Worm (Caenorhabditis elegans) whole organism, L4 larva: ENCODE measurements around the gene rnh-1.1.

Experiments used
- F26F4.8 ChIP-seq: fragments of 200-800 bp; sonication (Bioruptor generic); conservative IDR thresholded peaks from 2 replicates; pipeline ENCODE4 v1.3.6; 2022; ENCODE audit warnings: missing genetic modification characterization, missing compliant biosample characterization
- F37D6.2 ChIP-seq: sonication (generic microtip); optimal IDR thresholded peaks from 2 replicates; lab custom pipeline; 2016; ENCODE audit warnings: mild to moderate bottlenecking, missing genetic modification characterization, missing compliant biosample characterization
- R02D3.7 ChIP-seq: fragments of 150-350 bp; sonication (generic microtip); optimal IDR thresholded peaks from 3 replicates; lab custom pipeline; 2014; ENCODE audit warnings: missing biosample characterization, missing genetic modification characterization
- Y48G9A.11 ChIP-seq: fragments of 200-800 bp; sonication (Bioruptor generic); IDR thresholded peaks from 2 replicates; pipeline ENCODE4 v1.3.6; 2022; ENCODE audit warnings: missing genetic modification reagents, missing genetic modification characterization, missing compliant biosample characterization
- Y5F2A.4 ChIP-seq: fragments of 200-800 bp; sonication (Bioruptor generic); optimal IDR thresholded peaks from 2 replicates; lab custom pipeline; 2018; ENCODE audit warnings: mild to moderate bottlenecking, missing genetic modification characterization, missing compliant biosample characterization
- Y75B8A.6 ChIP-seq: fragments of 200-800 bp; sonication (Bioruptor generic); IDR thresholded peaks from 2 replicates; pipeline ENCODE4 v1.3.6; 2022; ENCODE audit warnings: missing genetic modification reagents, missing genetic modification characterization, missing compliant biosample characterization
- ZK337.2 ChIP-seq: fragments of 200-800 bp; sonication (Bioruptor generic); IDR thresholded peaks from 2 replicates; pipeline ENCODE4 v1.3.6; 2022; ENCODE audit warnings: missing genetic modification reagents, missing genetic modification characterization, missing compliant biosample characterization
- ZK546.5 ChIP-seq, 2 experiments: sonication (generic microtip); optimal IDR thresholded peaks; 2 replicates each; lab custom pipeline; 2017; ENCODE audit warnings: missing biosample characterization in 2 of 2, missing genetic modification characterization in 2 of 2
- aha-1 ChIP-seq: fragments of 150-350 bp; peaks from one replicate; lab custom pipeline; 2014; ENCODE audit warnings: missing biosample characterization, missing genetic modification characterization
- arid-1 ChIP-seq: fragments of 200-800 bp; sonication (Bioruptor generic); conservative IDR thresholded peaks from 2 replicates; pipeline ENCODE4 v1.3.6; 2022; ENCODE audit warnings: missing genetic modification reagents, missing genetic modification characterization, missing compliant biosample characterization
- ceh-28 ChIP-seq: fragments of 150-350 bp; optimal IDR thresholded peaks from 2 replicates; lab custom pipeline; 2014; ENCODE audit warnings: missing biosample characterization, missing genetic modification reagents, missing genetic modification characterization
- ceh-32 ChIP-seq: sonication (generic microtip); optimal IDR thresholded peaks from 2 replicates; lab custom pipeline; 2016; ENCODE audit warnings: mild to moderate bottlenecking, missing genetic modification characterization, missing compliant biosample characterization; ENCODE audit not compliant: poor library complexity
- ceh-62 ChIP-seq: sonication (generic microtip); optimal IDR thresholded peaks from 2 replicates; lab custom pipeline; 2017; ENCODE audit warnings: missing biosample characterization, missing genetic modification characterization
- ceh-82 ChIP-seq: sonication (generic microtip); optimal IDR thresholded peaks from 2 replicates; lab custom pipeline; 2017; ENCODE audit warnings: missing biosample characterization, missing genetic modification characterization
- ces-1 ChIP-seq: fragments of 150-350 bp; sonication (generic microtip); optimal IDR thresholded peaks from 4 replicates; lab custom pipeline; 2014; ENCODE audit warnings: missing biosample characterization, missing genetic modification reagents, missing genetic modification characterization
- ctbp-1 ChIP-seq: fragments of 200-800 bp; sonication (Bioruptor generic); IDR thresholded peaks from 2 replicates; pipeline ENCODE4 v1.3.6; 2022; ENCODE audit warnings: missing genetic modification reagents, missing genetic modification characterization, missing compliant biosample characterization
- daf-8 ChIP-seq: fragments of 200-800 bp; sonication (Bioruptor generic); IDR thresholded peaks from 2 replicates; pipeline ENCODE4 v1.3.6; 2022; ENCODE audit warnings: missing genetic modification characterization, missing compliant biosample characterization
- dmd-8 ChIP-seq: fragments of 200-800 bp; sonication (Bioruptor generic); IDR thresholded peaks from 2 replicates; pipeline ENCODE4 v1.3.6; 2022; ENCODE audit warnings: missing genetic modification characterization, missing compliant biosample characterization
- dmd-9 ChIP-seq: fragments of 200-800 bp; sonication (Bioruptor generic); IDR thresholded peaks from 2 replicates; pipeline ENCODE4 v1.3.6; 2022; ENCODE audit warnings: missing genetic modification reagents, missing genetic modification characterization, missing compliant biosample characterization
- duxl-1 ChIP-seq: sonication (generic microtip); optimal IDR thresholded peaks from 2 replicates; lab custom pipeline; 2016; ENCODE audit warnings: mild to moderate bottlenecking, missing genetic modification characterization, moderate library complexity, missing compliant biosample characterization; ENCODE audit not compliant: poor library complexity
- dve-1 ChIP-seq: sonication (generic microtip); optimal IDR thresholded peaks from 2 replicates; lab custom pipeline; 2017; ENCODE audit warnings: antibody characterized with exemption, mild to moderate bottlenecking, missing genetic modification characterization, missing compliant biosample characterization; ENCODE audit not compliant: insufficient read depth
- egl-43 ChIP-seq: fragments of 200-800 bp; sonication (Bioruptor generic); IDR thresholded peaks from 2 replicates; pipeline ENCODE4 v1.3.6; 2022; ENCODE audit warnings: missing genetic modification reagents, missing genetic modification characterization, missing compliant biosample characterization
- fos-1 ChIP-seq: fragments of 150-350 bp; optimal IDR thresholded peaks from 2 replicates; lab custom pipeline; 2014; ENCODE audit warnings: missing biosample characterization, missing genetic modification characterization
- hlh-11 ChIP-seq: fragments of 200-800 bp; sonication (Bioruptor generic); optimal IDR thresholded peaks from 2 replicates; lab custom pipeline; 2018; ENCODE audit warnings: mild to moderate bottlenecking, missing genetic modification characterization, missing compliant biosample characterization
- hmg-1.1 ChIP-seq: fragments of 200-800 bp; sonication (Bioruptor generic); IDR thresholded peaks from 2 replicates; pipeline ENCODE4 v1.3.6; 2022; ENCODE audit warnings: missing genetic modification reagents, missing genetic modification characterization, missing compliant biosample characterization
- lin-1 ChIP-seq: fragments of 200-800 bp; sonication (Bioruptor generic); IDR thresholded peaks from 2 replicates; pipeline ENCODE4 v1.3.6; 2022; ENCODE audit warnings: missing genetic modification reagents, missing genetic modification characterization, missing compliant biosample characterization
- lin-15B ChIP-seq: fragments of 150-350 bp; sonication (generic microtip); optimal IDR thresholded peaks from 3 replicates; lab custom pipeline; 2014; ENCODE audit warnings: missing biosample characterization, missing genetic modification characterization
- lin-29 ChIP-seq: fragments of 200-800 bp; sonication (Bioruptor generic); IDR thresholded peaks from 2 replicates; pipeline ENCODE4 v1.3.6; 2022; ENCODE audit warnings: missing genetic modification reagents, missing genetic modification characterization, missing compliant biosample characterization
- lir-3 ChIP-seq: sonication (generic microtip); optimal IDR thresholded peaks from 2 replicates; lab custom pipeline; 2016; ENCODE audit warnings: mild to moderate bottlenecking, missing genetic modification characterization, missing compliant biosample characterization
- madf-5 ChIP-seq, 2 experiments: fragments of 200-800 bp; sonication (Bioruptor generic); IDR thresholded peaks; 2 replicates each; pipeline ENCODE4 v1.3.6; 2022; ENCODE audit warnings: missing compliant biosample characterization in 2 of 2, missing genetic modification characterization in 2 of 2
- mxl-2 ChIP-seq: fragments of 200-800 bp; sonication (Bioruptor generic); conservative IDR thresholded peaks from 2 replicates; pipeline ENCODE4 v1.3.6; 2022; ENCODE audit warnings: missing genetic modification reagents, missing genetic modification characterization, missing compliant biosample characterization
- nhr-237 ChIP-seq: sonication (generic microtip); optimal IDR thresholded peaks from 2 replicates; lab custom pipeline; 2017; ENCODE audit warnings: missing biosample characterization, missing genetic modification characterization
- nhr-41 ChIP-seq: fragments of 200-800 bp; sonication (Bioruptor generic); IDR thresholded peaks from 2 replicates; pipeline ENCODE4 v1.3.6; 2022; ENCODE audit warnings: missing genetic modification reagents, missing genetic modification characterization, missing compliant biosample characterization
- nhr-48 ChIP-seq: sonication (generic microtip); optimal IDR thresholded peaks from 2 replicates; lab custom pipeline; 2016; ENCODE audit warnings: mild to moderate bottlenecking, missing genetic modification characterization, missing compliant biosample characterization
- nhr-76 ChIP-seq: fragments of 150-350 bp; optimal IDR thresholded peaks from 2 replicates; lab custom pipeline; 2014; ENCODE audit warnings: missing biosample characterization, missing genetic modification characterization
- nhr-77 ChIP-seq: fragments of 150-350 bp; optimal IDR thresholded peaks from 2 replicates; lab custom pipeline; 2014; ENCODE audit warnings: missing biosample characterization, missing genetic modification characterization
- pha-4 ChIP-seq, 2 experiments: fragments of 150-350 bp in 1 of 2; fragments of 200-800 bp in 1 of 2; sonication (Bioruptor generic) in 1 of 2; IDR thresholded peaks in 1 of 2; optimal IDR thresholded peaks in 1 of 2; 2 replicates each; pipeline versions ENCODE4 v1.3.6 to Lab custom; 2014 to 2022; ENCODE audit warnings: missing genetic modification characterization in 2 of 2, missing genetic modification reagents in 2 of 2, missing biosample characterization in 1 of 2, missing compliant biosample characterization in 1 of 2
- saeg-2 ChIP-seq: fragments of 200-800 bp; sonication (Bioruptor generic); IDR thresholded peaks from 2 replicates; pipeline ENCODE4 v1.3.6; 2022; ENCODE audit warnings: missing genetic modification reagents, missing genetic modification characterization, missing compliant biosample characterization
- sdz-12 ChIP-seq: fragments of 200-800 bp; sonication (Bioruptor generic); optimal IDR thresholded peaks from 2 replicates; lab custom pipeline; 2018; ENCODE audit warnings: mild to moderate bottlenecking, missing genetic modification characterization, missing compliant biosample characterization
- set-16 ChIP-seq: fragments of 200-800 bp; sonication (Bioruptor generic); IDR thresholded peaks from 2 replicates; pipeline ENCODE4 v1.3.6; 2022; ENCODE audit warnings: missing genetic modification reagents, missing genetic modification characterization, missing compliant biosample characterization
- snpc-4 ChIP-seq: fragments of 150-350 bp; optimal IDR thresholded peaks from 2 replicates; lab custom pipeline; 2014; ENCODE audit warnings: missing biosample characterization, missing genetic modification characterization
- spr-3 ChIP-seq: fragments of 200-800 bp; sonication (Bioruptor generic); optimal IDR thresholded peaks from 2 replicates; lab custom pipeline; 2018; ENCODE audit warnings: mild to moderate bottlenecking, missing genetic modification characterization, missing compliant biosample characterization
- tra-1 ChIP-seq: fragments of 200-800 bp; sonication (Bioruptor generic); IDR thresholded peaks from 2 replicates; pipeline ENCODE4 v1.3.6; 2022; ENCODE audit warnings: missing genetic modification reagents, missing genetic modification characterization, missing compliant biosample characterization
- unc-39 ChIP-seq: sonication (generic microtip); optimal IDR thresholded peaks from 2 replicates; lab custom pipeline; 2017; ENCODE audit warnings: missing biosample characterization, missing genetic modification characterization
- unc-62 ChIP-seq, 3 experiments: fragments of 150-350 bp in 1 of 3; sonication (generic microtip); optimal IDR thresholded peaks in 2 of 3; peaks in 1 of 3; 1 replicate in 1 of 3; 2 replicates in 2 of 3; lab custom pipeline; 2014 to 2017; ENCODE audit warnings: missing biosample characterization in 3 of 3, missing genetic modification characterization in 3 of 3, missing genetic modification reagents in 3 of 3, missing genotype in 1 of 3
- vab-7 ChIP-seq: fragments of 200-800 bp; sonication (Bioruptor generic); IDR thresholded peaks from 2 replicates; pipeline ENCODE4 v1.3.6; 2022; ENCODE audit warnings: missing genetic modification reagents, missing genetic modification characterization, missing compliant biosample characterization
- zag-1 ChIP-seq: fragments of 150-350 bp; optimal IDR thresholded peaks from 2 replicates; lab custom pipeline; 2014; ENCODE audit warnings: missing biosample characterization, missing genetic modification characterization
- zfp-2 ChIP-seq: sonication (generic microtip); optimal IDR thresholded peaks from 2 replicates; lab custom pipeline; 2016; ENCODE audit warnings: mild to moderate bottlenecking, missing genetic modification characterization, missing compliant biosample characterization
- zfp-3 ChIP-seq: fragments of 200-800 bp; sonication (Bioruptor generic); conservative IDR thresholded peaks from 2 replicates; pipeline ENCODE4 v1.3.6; 2022; ENCODE audit warnings: missing genetic modification reagents, missing genetic modification characterization, missing compliant biosample characterization
- ztf-7 ChIP-seq: fragments of 150-350 bp; optimal IDR thresholded peaks from 2 replicates; lab custom pipeline; 2014; ENCODE audit warnings: missing biosample characterization, missing genetic modification characterization

rnh-1.1 gene

DNA sequence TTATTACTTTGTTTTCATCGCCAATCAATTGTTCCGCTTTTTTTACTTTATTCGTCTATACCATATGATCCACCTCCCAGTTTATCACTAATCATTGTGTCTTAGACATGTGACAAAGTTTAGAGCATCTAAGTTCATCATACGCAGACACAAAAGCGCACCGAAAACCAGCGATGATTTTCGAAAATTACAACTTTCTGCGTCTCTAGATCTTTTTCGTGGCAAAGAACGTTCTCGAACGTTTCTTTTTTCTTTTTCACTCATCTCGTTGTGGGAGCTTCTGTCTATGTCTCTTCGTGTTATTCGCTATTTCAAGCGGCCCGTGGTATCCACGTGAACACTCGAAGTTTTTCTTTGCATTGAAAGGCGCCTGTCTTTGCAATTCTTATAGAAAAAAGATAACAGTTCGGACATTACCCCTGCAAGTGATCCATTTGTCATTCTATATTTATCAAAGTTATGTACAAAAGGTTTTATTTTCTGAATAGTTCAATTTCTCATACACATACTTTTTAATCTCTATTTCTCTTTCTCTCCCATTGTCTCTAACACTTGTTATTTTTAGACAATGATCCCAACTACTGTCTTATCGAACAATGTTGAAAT lies 3.6 kb downstream of the rnh-1.1 start, which contains the start of gene ZK1290.5 (continued):
- TF ChIP-seq ztf-7 (tag; lab: Kevin White, UChicago) (peak; percentile 37), ceh-28 (tag; lab: Kevin White, UChicago) (no peak), mxl-2 (peak; percentile 98), saeg-2 (GFP tag; lab: Robert Waterston, UW) (peak; percentile 26; the same call in 1 of the 2 replicates), ZK337.2 (GFP tag; lab: Robert Waterston, UW) (no peak), snpc-4 (no peak), fos-1 (tag; lab: Kevin White, UChicago) (peak; percentile 34), unc-62 (GFP tag; optimal IDR thresholded peaks at IDR 0.05 in 1 of 2; lab: Kevin White, UChicago) (peak in 1 of 2 experiments; percentile 91), unc-62 (tag; optimal IDR thresholded peaks at IDR 0.05; lab: Kevin White, UChicago) (no peak), dmd-9 (GFP tag; lab: Robert Waterston, UW) (no peak), zfp-2 (tag; lab: Kevin White, UChicago) (no peak), unc-39 (tag; lab: Kevin White, UChicago) (no peak), lin-15B (no peak), Y5F2A.4 (GFP tag; lab: Kevin White, UChicago) (no peak), R02D3.7 (tag; lab: Kevin White, UChicago) (no peak), nhr-41 (GFP tag; lab: Robert Waterston, UW) (peak; percentile 79; the same call in 1 of the 2 replicates), daf-8 (GFP tag; lab: Robert Waterston, UW) (no peak), zfp-3 (GFP tag; lab: Robert Waterston, UW) (peak; percentile 83), spr-3 (no peak), F37D6.2 (tag; lab: Kevin White, UChicago) (no peak), hmg-1.1 (peak; percentile 62), ceh-32 (tag; lab: Kevin White, UChicago) (no peak), arid-1 (GFP tag; lab: Robert Waterston, UW) (no peak), dmd-8 (GFP tag; lab: Robert Waterston, UW) (no peak), ces-1 (no peak), madf-5 (GFP tag; IDR thresholded peaks at IDR 0.05; lab: Robert Waterston, UW) (no peak), dve-1 (tag; lab: Kevin White, UChicago) (peak; percentile 98), lin-1 (peak; percentile 87), egl-43 (no peak), set-16 (GFP tag; lab: Robert Waterston, UW) (peak; percentile 36; the same call in 1 of the 2 replicates), Y75B8A.6 (GFP tag; lab: Robert Waterston, UW) (0 out of 2 replicates have a peak, but pooled peaks have one; percentile 31), nhr-77 (tag; lab: Kevin White, UChicago) (peak; percentile 72), nhr-237 (tag; lab: Kevin White, UChicago) (no peak), zag-1 (tag; lab: Kevin White, UChicago) (no peak), duxl-1 (tag; lab: Kevin White, UChicago) (peak; percentile 15), tra-1 (peak; percentile 96), lin-29 (GFP tag; lab: Robert Waterston, UW) (no peak), pha-4 (GFP tag; IDR thresholded peaks at IDR 0.05; lab: Robert Waterston, UW) (peak; percentile 86), pha-4 (tag; optimal IDR thresholded peaks at IDR 0.05; lab: Kevin White, UChicago) (peak; percentile 61), hlh-11 (tag; lab: Kevin White, UChicago) (peak; percentile 99), Y48G9A.11 (GFP tag; lab: Robert Waterston, UW) (no peak), ZK546.5 (tag; optimal IDR thresholded peaks at IDR 0.05; lab: Kevin White, UChicago) (no peak), ceh-82 (tag; lab: Kevin White, UChicago) (no peak), nhr-48 (peak; percentile 98), F26F4.8 (GFP tag; lab: Robert Waterston, UW) (no peak), sdz-12 (GFP tag; lab: Kevin White, UChicago) (no peak), lir-3 (tag; lab: Kevin White, UChicago) (no peak), vab-7 (GFP tag; lab: Robert Waterston, UW) (no peak), ctbp-1 (GFP tag; lab: Robert Waterston, UW) (peak; percentile 75), aha-1 (tag; lab: Kevin White, UChicago) (peak; percentile 96), nhr-76 (tag; lab: Kevin White, UChicago) (peak; percentile 63), ceh-62 (tag; lab: Kevin White, UChicago) (no peak)
